Fruit fly (Drosophila melanogaster) whole organism, embryonic: ENCODE data around the gene r2d2.

Experiments used
- Atf-2 ChIP-seq: fragments of 200-800 bp; sonication (Bioruptor generic); optimal IDR thresholded peaks from 2 replicates; lab custom pipeline; 2016; ENCODE audit warnings: missing biosample characterization, missing genetic modification characterization
- Awh ChIP-seq: fragments of 200-800 bp; sonication (Bioruptor generic); IDR thresholded peaks from 2 replicates; pipeline ENCODE4, ENCODE4 v1.3.6; 2022; ENCODE audit warnings: missing biosample characterization, missing genetic modification characterization
- CG12299 ChIP-seq: fragments of 200-800 bp; sonication (Bioruptor generic); optimal IDR thresholded peaks from 2 replicates; lab custom pipeline; 2018; ENCODE audit warnings: missing biosample characterization, mild to moderate bottlenecking, missing genetic modification characterization
- CG13424 ChIP-seq: fragments of 200-800 bp; sonication (Bioruptor generic); optimal IDR thresholded peaks from 2 replicates; lab custom pipeline; 2019; ENCODE audit warnings: missing biosample characterization, mild to moderate bottlenecking, missing genetic modification characterization, moderate library complexity
- CG15696 ChIP-seq: fragments of 200-800 bp; sonication (Bioruptor generic); optimal IDR thresholded peaks from 2 replicates; lab custom pipeline; 2019; ENCODE audit warnings: missing biosample characterization, mild to moderate bottlenecking, missing genetic modification characterization, moderate library complexity
- CG1792 ChIP-seq: fragments of 200-800 bp; sonication (Bioruptor generic); optimal IDR thresholded peaks from 2 replicates; lab custom pipeline; 2016; ENCODE audit warnings: missing biosample characterization, missing genetic modification characterization
- CG18599 ChIP-seq: fragments of 200-800 bp; sonication (Bioruptor generic); optimal IDR thresholded peaks from 3 replicates; lab custom pipeline; 2017; ENCODE audit warnings: missing biosample characterization, missing genetic modification characterization, mild to moderate bottlenecking, moderate library complexity, missing genetic modification reagents
- CG18764 ChIP-seq: fragments of 200-800 bp; sonication (Bioruptor generic); optimal IDR thresholded peaks from 3 replicates; lab custom pipeline; 2016; ENCODE audit warnings: missing biosample characterization, missing genetic modification characterization
- CG2120 ChIP-seq: fragments of 200-800 bp; sonication (Bioruptor generic); optimal IDR thresholded peaks from 3 replicates; lab custom pipeline; 2016; ENCODE audit warnings: missing biosample characterization, missing genetic modification characterization
- CG2678 ChIP-seq: fragments of 200-800 bp; sonication (Bioruptor generic); optimal IDR thresholded peaks from 3 replicates; lab custom pipeline; 2019; ENCODE audit warnings: missing biosample characterization, mild to moderate bottlenecking, missing genetic modification characterization, moderate library complexity
- CG2712 ChIP-seq: fragments of 200-800 bp; optimal IDR thresholded peaks from 3 replicates; lab custom pipeline; 2019; ENCODE audit warnings: missing biosample characterization, mild to moderate bottlenecking, missing genetic modification characterization, moderate library complexity
- CG31365 ChIP-seq: fragments of 200-800 bp; sonication (Bioruptor generic); optimal IDR thresholded peaks from 2 replicates; lab custom pipeline; 2018; ENCODE audit warnings: missing biosample characterization, mild to moderate bottlenecking, missing genetic modification characterization
- CG3163 ChIP-seq: fragments of 200-800 bp; sonication (Bioruptor generic); optimal IDR thresholded peaks from 3 replicates; lab custom pipeline; 2016; ENCODE audit warnings: missing biosample characterization, missing genetic modification characterization
- CG33213 ChIP-seq: fragments of 200-800 bp; sonication (Bioruptor generic); optimal IDR thresholded peaks from 3 replicates; lab custom pipeline; 2016; ENCODE audit warnings: missing biosample characterization, missing genetic modification characterization
- CG8290 ChIP-seq, 3 experiments: fragments of 200-800 bp; sonication (Bioruptor generic); optimal IDR thresholded peaks; 2 replicates each; lab custom pipeline; 2016 to 2019; ENCODE audit warnings: missing biosample characterization in 3 of 3, missing genetic modification characterization in 3 of 3, mild to moderate bottlenecking in 2 of 3, moderate library complexity in 1 of 3
- CG8388 ChIP-seq: fragments of 200-800 bp; sonication (Bioruptor generic); optimal IDR thresholded peaks from 2 replicates; lab custom pipeline; 2019; ENCODE audit warnings: missing biosample characterization, mild to moderate bottlenecking, missing genetic modification characterization, moderate library complexity
- CG9727 ChIP-seq: fragments of 200-800 bp; sonication (Bioruptor generic); optimal IDR thresholded peaks from 3 replicates; lab custom pipeline; 2017; ENCODE audit warnings: missing biosample characterization, mild to moderate bottlenecking, missing genetic modification characterization
- CG9817 ChIP-seq: fragments of 200-800 bp; sonication (Bioruptor generic); optimal IDR thresholded peaks from 2 replicates; lab custom pipeline; 2018; ENCODE audit warnings: missing biosample characterization, mild to moderate bottlenecking, missing genetic modification characterization, moderate library complexity
- CrebB ChIP-seq: fragments of 200-800 bp; sonication (Bioruptor generic); optimal IDR thresholded peaks from 3 replicates; lab custom pipeline; 2018; ENCODE audit warnings: missing biosample characterization, mild to moderate bottlenecking, missing genetic modification characterization
- Dll ChIP-seq: fragments of 200-800 bp; sonication (Bioruptor generic); IDR thresholded peaks from 4 replicates; pipeline ENCODE4 v1.3.6; 2022; ENCODE audit warnings: missing biosample characterization, missing genetic modification characterization; ENCODE audit not compliant: partially characterized antibody
- Ets65A ChIP-seq: fragments of 200-800 bp; sonication (Bioruptor generic); peaks from one replicate; lab custom pipeline; 2016; ENCODE audit warnings: missing biosample characterization, missing genetic modification characterization
- HHEX ChIP-seq: fragments of 200-800 bp; sonication (Bioruptor generic); optimal IDR thresholded peaks from 3 replicates; lab custom pipeline; 2017; ENCODE audit warnings: missing biosample characterization, mild to moderate bottlenecking, missing genetic modification characterization, missing genetic modification reagents
- Hey ChIP-seq: fragments of 200-800 bp; sonication (Bioruptor generic); optimal IDR thresholded peaks from 3 replicates; lab custom pipeline; 2018; ENCODE audit warnings: missing biosample characterization, mild to moderate bottlenecking, missing genetic modification characterization
- Lhr ChIP-seq: fragments of 200-800 bp; sonication (Bioruptor generic); optimal IDR thresholded peaks from 3 replicates; lab custom pipeline; 2017; ENCODE audit warnings: mild to moderate bottlenecking, missing biosample characterization, missing genetic modification reagents, missing genetic modification characterization
- Neu2 ChIP-seq: fragments of 200-800 bp; sonication (Bioruptor generic); optimal IDR thresholded peaks from 3 replicates; lab custom pipeline; 2016; ENCODE audit warnings: missing biosample characterization, missing genetic modification characterization, borderline replicate concordance
- Ravus ChIP-seq: fragments of 200-800 bp; sonication (Bioruptor generic); IDR thresholded peaks from 2 replicates; pipeline ENCODE4 v1.3.6; 2022; ENCODE audit warnings: missing biosample characterization, missing genetic modification characterization
- Sox100B ChIP-seq: fragments of 200-800 bp; sonication (Bioruptor generic); optimal IDR thresholded peaks from 3 replicates; lab custom pipeline; 2018; ENCODE audit warnings: missing biosample characterization, mild to moderate bottlenecking, missing genetic modification characterization
- aop ChIP-seq: fragments of 200-800 bp; sonication (Bioruptor generic); IDR thresholded peaks from 2 replicates; pipeline ENCODE4 v1.3.6; 2022; ENCODE audit warnings: missing biosample characterization, missing genetic modification characterization
- bbx ChIP-seq: fragments of 200-800 bp; sonication (Bioruptor generic); IDR thresholded peaks from 2 replicates; pipeline ENCODE4 v1.3.6; 2022; ENCODE audit warnings: missing biosample characterization, missing genetic modification characterization; ENCODE audit not compliant: partially characterized antibody
- chn ChIP-seq: fragments of 200-800 bp; sonication (Bioruptor generic); optimal IDR thresholded peaks from 2 replicates; lab custom pipeline; 2016; ENCODE audit warnings: missing biosample characterization, missing genetic modification characterization
- danr ChIP-seq: fragments of 200-800 bp; sonication (Bioruptor generic); IDR thresholded peaks from 2 replicates; pipeline ENCODE4 v1.3.6; 2022; ENCODE audit warnings: missing biosample characterization, missing genetic modification characterization
- dpn ChIP-seq, 2 experiments: fragments of 200-800 bp; sonication (Bioruptor generic); optimal IDR thresholded peaks; 3 replicates each; lab custom pipeline; 2016; ENCODE audit warnings: missing biosample characterization in 2 of 2, missing genetic modification characterization in 2 of 2
- ftz-f1 ChIP-seq: fragments of 200-800 bp; sonication (Bioruptor generic); optimal IDR thresholded peaks from 2 replicates; lab custom pipeline; 2016; ENCODE audit warnings: missing biosample characterization, missing genetic modification characterization
- gem ChIP-seq: fragments of 200-800 bp; sonication (Bioruptor generic); optimal IDR thresholded peaks from 2 replicates; lab custom pipeline; 2019; ENCODE audit warnings: missing biosample characterization, mild to moderate bottlenecking, missing genetic modification characterization, moderate library complexity
- ham ChIP-seq: fragments of 200-800 bp; sonication (Bioruptor generic); IDR thresholded peaks from 2 replicates; pipeline ENCODE4 v1.3.6; 2022; ENCODE audit warnings: missing biosample characterization, missing genetic modification characterization
- ken ChIP-seq: fragments of 200-800 bp; sonication (Bioruptor generic); IDR thresholded peaks from 3 replicates; pipeline ENCODE4 v1.3.6; 2022; ENCODE audit warnings: missing biosample characterization, missing genetic modification characterization
- lab ChIP-seq: fragments of 200-800 bp; sonication (Bioruptor generic); optimal IDR thresholded peaks from 3 replicates; lab custom pipeline; 2017; ENCODE audit warnings: missing biosample characterization, missing genetic modification characterization, mild to moderate bottlenecking, moderate library complexity, missing genetic modification reagents
- lbe ChIP-seq: fragments of 200-800 bp; sonication (Bioruptor generic); optimal IDR thresholded peaks from 2 replicates; lab custom pipeline; 2016; ENCODE audit warnings: missing biosample characterization, mild to moderate bottlenecking, missing genetic modification characterization
- nom ChIP-seq: fragments of 200-800 bp; sonication (Bioruptor generic); optimal IDR thresholded peaks from 2 replicates; lab custom pipeline; 2017; ENCODE audit warnings: missing biosample characterization, missing genetic modification characterization, mild to moderate bottlenecking, moderate library complexity, missing genetic modification reagents
- p53 ChIP-seq: fragments of 200-800 bp; sonication (Bioruptor generic); optimal IDR thresholded peaks from 2 replicates; lab custom pipeline; 2016; ENCODE audit warnings: missing biosample characterization, missing genetic modification characterization
- sens-2 ChIP-seq: fragments of 200-800 bp; sonication (Bioruptor generic); IDR thresholded peaks from 2 replicates; pipeline ENCODE4 v1.3.6; 2022; ENCODE audit warnings: missing biosample characterization, missing genetic modification characterization
- sima ChIP-seq: fragments of 200-800 bp; sonication (Bioruptor generic); optimal IDR thresholded peaks from 2 replicates; lab custom pipeline; 2016; ENCODE audit warnings: missing biosample characterization, missing genetic modification characterization
- sqz ChIP-seq: fragments of 200-800 bp; sonication (Bioruptor generic); optimal IDR thresholded peaks from 3 replicates; lab custom pipeline; 2018; ENCODE audit warnings: missing biosample characterization, mild to moderate bottlenecking, missing genetic modification characterization
- sug ChIP-seq: fragments of 200-800 bp; optimal IDR thresholded peaks from 2 replicates; lab custom pipeline; 2019; ENCODE audit warnings: missing biosample characterization, mild to moderate bottlenecking, missing genetic modification characterization, moderate library complexity
- tgo ChIP-seq: fragments of 200-800 bp; sonication (Bioruptor generic); IDR thresholded peaks from 3 replicates; pipeline ENCODE4 v1.3.6; 2022; ENCODE audit warnings: missing biosample characterization, missing genetic modification characterization
- tna ChIP-seq: fragments of 200-800 bp; sonication (Bioruptor generic); IDR thresholded peaks from 2 replicates; pipeline ENCODE4 v1.3.6; 2022; ENCODE audit warnings: missing biosample characterization, missing genetic modification characterization; ENCODE audit not compliant: partially characterized antibody
- unpg ChIP-seq: fragments of 200-800 bp; sonication (Bioruptor generic); optimal IDR thresholded peaks from 3 replicates; lab custom pipeline; 2018; ENCODE audit warnings: missing biosample characterization, mild to moderate bottlenecking, missing genetic modification characterization, moderate library complexity

Gene r2d2

dm6 chr2L:7790448-7791355, 9.2 kb upstream of the r2d2 start, which contains the start of gene CG7149 (continued):
- peak; percentile 13; the same call in 1 of the 3 replicates for TF ChIP-seq tgo
- TF ChIP-seq CG8290 (GFP tag; optimal IDR thresholded peaks at IDR 0.05; lab: Kevin White, UChicago), result no peak
- peak in 1 of 2 experiments; percentile 68 for TF ChIP-seq CG8290 (tag; optimal IDR thresholded peaks at IDR 0.05; lab: Kevin White, UChicago)
- no peak for TF ChIP-seq CG15696
- TF ChIP-seq CG31365 (tag; lab: Kevin White, UChicago), result no peak
- TF ChIP-seq ken (GFP tag; lab: Robert Waterston, UW), result peak; percentile 42; the same call in 1 of the 3 replicates
- no peak for TF ChIP-seq aop
- no peak for TF ChIP-seq CG8388 (GFP tag; lab: Kevin White, UChicago)
- peak; percentile 10 for TF ChIP-seq CG3163 (GFP tag; lab: Kevin White, UChicago)
- no peak for TF ChIP-seq sima (GFP tag; lab: Kevin White, UChicago)
- peak; percentile 37; the same call in 1 of the 2 replicates for TF ChIP-seq bbx (GFP tag; lab: Robert Waterston, UW)
- TF ChIP-seq lab (GFP tag; lab: Kevin White, UChicago), result peak; percentile 46
- peak; percentile 6 for TF ChIP-seq Ets65A (GFP tag; lab: Kevin White, UChicago)
- TF ChIP-seq Sox100B (GFP tag; lab: Kevin White, UChicago), result no peak
- TF ChIP-seq CG9727 (GFP tag; lab: Kevin White, UChicago), result no peak
- TF ChIP-seq CG18764 (GFP tag; lab: Kevin White, UChicago), result no peak
- no peak for TF ChIP-seq danr (GFP tag; lab: Robert Waterston, UW)
- peak; percentile 53 for TF ChIP-seq CG2120 (GFP tag; lab: Kevin White, UChicago)
- peak; percentile 15 for TF ChIP-seq ftz-f1 (GFP tag; lab: Kevin White, UChicago)
- TF ChIP-seq Ravus (GFP tag; lab: Robert Waterston, UW), result no peak
- TF ChIP-seq tna (GFP tag; lab: Robert Waterston, UW), result no peak
- peak; percentile 2 for TF ChIP-seq nom (GFP tag; lab: Kevin White, UChicago)
- TF ChIP-seq CG2712 (tag; lab: Kevin White, UChicago), result peak; percentile 2
- no peak for TF ChIP-seq HHEX (GFP tag; lab: Kevin White, UChicago)
- peak; percentile 39 for TF ChIP-seq CG18599
- no peak for TF ChIP-seq p53 (GFP tag; lab: Kevin White, UChicago)
- TF ChIP-seq CG1792, result no peak
- peak; percentile 88 for TF ChIP-seq sug
- peak; percentile 19 for TF ChIP-seq gem (tag; lab: Kevin White, UChicago)
- no peak for TF ChIP-seq CG33213 (GFP tag; lab: Kevin White, UChicago)
- TF ChIP-seq CG13424 (tag; lab: Kevin White, UChicago), result peak; percentile 20
- peak in 1 of 2 experiments; percentile 2 for TF ChIP-seq dpn (GFP tag; optimal IDR thresholded peaks at IDR 0.05; lab: Kevin White, UChicago)
- peak; percentile 20 for TF ChIP-seq CG2678 (tag; lab: Kevin White, UChicago)
- TF ChIP-seq Dll (GFP tag; lab: Robert Waterston, UW), result no peak
- TF ChIP-seq Awh, result 0 out of 2 replicates have a peak, but pooled peaks have one; percentile 4
- peak; percentile 10 for TF ChIP-seq CG9817 (tag; lab: Kevin White, UChicago)
- TF ChIP-seq Hey (tag; lab: Kevin White, UChicago), result no peak
- no peak for TF ChIP-seq ham
- no peak for TF ChIP-seq lbe (GFP tag; lab: Kevin White, UChicago)
- TF ChIP-seq Atf-2, result peak; percentile 16
- no peak for TF ChIP-seq Neu2 (GFP tag; lab: Kevin White, UChicago)
- TF ChIP-seq CrebB (tag; lab: Kevin White, UChicago), result no peak
- TF ChIP-seq chn (GFP tag; lab: Kevin White, UChicago), result no peak
- no peak for TF ChIP-seq CG12299 (tag; lab: Kevin White, UChicago)
- no peak for TF ChIP-seq sqz (GFP tag; lab: Kevin White, UChicago)
- TF ChIP-seq Lhr (GFP tag; lab: Kevin White, UChicago), result no peak
- no peak for TF ChIP-seq sens-2
- TF ChIP-seq unpg, result no peak
